Worm (Caenorhabditis elegans) whole organism, midembryonic: ENCODE data around the gene mec-17.

Source experiments
- T22C8.4 ChIP-seq: fragments of 200-800 bp; sonication (Bioruptor generic); IDR thresholded peaks from 2 replicates; pipeline ENCODE4 v1.3.6; 2022; ENCODE audit warnings: missing genetic modification characterization, missing compliant biosample characterization
- cog-1 ChIP-seq: sonication (generic microtip); optimal IDR thresholded peaks from 2 replicates; lab custom pipeline; 2016; ENCODE audit warnings: missing genetic modification characterization, missing compliant biosample characterization
- flt-1 ChIP-seq: fragments of 200-800 bp; sonication (Bioruptor generic); IDR thresholded peaks from 2 replicates; pipeline ENCODE4 v1.3.6; 2022; ENCODE audit warnings: missing genetic modification characterization, missing compliant biosample characterization
- klf-2 ChIP-seq: fragments of 200-800 bp; sonication (Bioruptor generic); conservative IDR thresholded peaks from 2 replicates; pipeline ENCODE4 v1.3.6; 2022; ENCODE audit warnings: missing genetic modification reagents, missing genetic modification characterization, missing compliant biosample characterization
- ref-1 ChIP-seq: fragments of 200-800 bp; sonication (Bioruptor generic); conservative IDR thresholded peaks from 2 replicates; pipeline ENCODE4 v1.3.6; 2022; ENCODE audit warnings: missing genetic modification reagents, missing genetic modification characterization, missing compliant biosample characterization
- ztf-23 ChIP-seq: fragments of 200-800 bp; sonication (Bioruptor generic); IDR thresholded peaks from 2 replicates; pipeline ENCODE4 v1.3.6; 2022; ENCODE audit warnings: missing genetic modification reagents, missing genetic modification characterization, missing compliant biosample characterization
- ztf-29 ChIP-seq: fragments of 200-800 bp; sonication (Bioruptor generic); IDR thresholded peaks from 2 replicates; pipeline ENCODE4 v1.3.6; 2022; ENCODE audit warnings: missing genetic modification reagents, missing genetic modification characterization, missing compliant biosample characterization

DNA sequence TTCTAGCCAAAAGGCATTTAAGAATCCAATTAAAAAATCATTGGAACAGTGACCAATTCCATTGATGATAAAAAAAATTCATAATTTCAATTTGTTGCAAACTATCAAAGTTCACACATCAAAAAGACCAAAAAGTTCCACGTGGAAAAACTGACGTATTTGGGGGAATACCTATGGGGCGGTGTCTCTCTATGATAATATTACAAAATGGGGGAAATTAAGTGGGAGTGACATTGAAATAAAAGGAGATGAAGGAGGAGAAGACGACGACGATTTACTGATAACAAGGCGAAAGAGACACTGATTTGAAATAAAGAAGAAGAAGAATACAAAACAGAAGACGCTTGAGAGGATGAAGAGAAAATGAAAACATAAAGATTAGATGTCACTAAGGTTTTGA lies 39.4 kb upstream of the mec-17 start:
- no peak for TF ChIP-seq ref-1 (GFP tag; lab: Robert Waterston, UW)
- no peak for TF ChIP-seq flt-1 (GFP tag; lab: Robert Waterston, UW)
- no peak for TF ChIP-seq ztf-29 (GFP tag; lab: Robert Waterston, UW)
- TF ChIP-seq klf-2 = no peak
- TF ChIP-seq T22C8.4 (GFP tag; lab: Robert Waterston, UW) = no peak
- no peak for TF ChIP-seq ztf-23 (GFP tag; lab: Robert Waterston, UW)
- TF ChIP-seq cog-1 = no peak
